Fruit fly (Drosophila melanogaster): ENCODE results near the gene CG31635.

The CG31635 gene

dm6 chr2L:6663562-6664051 is 14.7 kb upstream of the CG31635 start, which contains the start of the genes CG13771, CG34310 and cup (continued):
- TF ChIP-seq CG31224 (GFP tag; IDR thresholded peaks at IDR 0.05) (no peak), org-1 (GFP tag; optimal IDR thresholded peaks at IDR 0.05) (no peak), CG11504 (tag; optimal IDR thresholded peaks at IDR 0.05) (no peak), nau (GFP tag; optimal IDR thresholded peaks at IDR 0.05) (no peak), kni (GFP tag; optimal IDR thresholded peaks at IDR 0.05) (no peak), CG34422 (GFP tag; IDR thresholded peaks at IDR 0.05) (no peak), jumu (GFP tag; optimal IDR thresholded peaks at IDR 0.05) (no peak), peb (GFP tag; IDR thresholded peaks at IDR 0.05) (no peak), CG3995 (GFP tag; optimal IDR thresholded peaks at IDR 0.05) (peak; percentile 26), lab (GFP tag; optimal IDR thresholded peaks at IDR 0.05) (no peak), stwl (tag; optimal IDR thresholded peaks at IDR 0.05) (peak; percentile 74), CG7786 (GFP tag; optimal IDR thresholded peaks at IDR 0.05) (no peak), Dbx (GFP tag; IDR thresholded peaks at IDR 0.05) (no peak), ken (GFP tag; IDR thresholded peaks at IDR 0.05) (no peak), CG6683 (GFP tag; optimal IDR thresholded peaks at IDR 0.05) (no peak), CG16863 (GFP tag; optimal IDR thresholded peaks at IDR 0.05) (no peak), CG2116 (GFP tag; optimal IDR thresholded peaks at IDR 0.05) (no peak), CG30431 (GFP tag; optimal IDR thresholded peaks at IDR 0.05) (no peak), gcm (GFP tag; optimal IDR thresholded peaks at IDR 0.05) (no peak), CG4404 (GFP tag; IDR thresholded peaks at IDR 0.05) (no peak), phol (tag; optimal IDR thresholded peaks at IDR 0.05) (peak; percentile 84), CG10267 (tag; optimal IDR thresholded peaks at IDR 0.05) (peak; percentile 81), Atf-2 (GFP tag; optimal IDR thresholded peaks at IDR 0.05) (no peak), CG9727 (GFP tag; optimal IDR thresholded peaks at IDR 0.05) (no peak), Vsx1 (GFP tag; optimal IDR thresholded peaks at IDR 0.05) (no peak), gt (GFP tag; IDR thresholded peaks at IDR 0.05) (no peak), Eip74EF (GFP tag; optimal IDR thresholded peaks at IDR 0.05) (no peak), crp (GFP tag; optimal IDR thresholded peaks at IDR 0.05) (no peak), Pdp1 (GFP tag; optimal IDR thresholded peaks at IDR 0.05) (peak in 1 of 2 experiments; percentile 60), row (GFP tag; IDR thresholded peaks at IDR 0.05) (no peak), pzg (GFP tag; optimal IDR thresholded peaks at IDR 0.05) (peak; percentile 9), Hsf (GFP tag; optimal IDR thresholded peaks at IDR 0.05) (no peak), CG43689 (GFP tag; IDR thresholded peaks at IDR 0.05) (no peak), Awh (GFP tag; IDR thresholded peaks at IDR 0.05) (0 out of 2 replicates have a peak, but pooled peaks have one; percentile 9), Fer2 (tag; optimal IDR thresholded peaks at IDR 0.05) (no peak), Myb (GFP tag; optimal IDR thresholded peaks at IDR 0.05) (peak; percentile 60), eve (GFP tag; optimal IDR thresholded peaks at IDR 0.05) (no peak), ems (GFP tag; optimal IDR thresholded peaks at IDR 0.05) (no peak), D19A (tag; optimal IDR thresholded peaks at IDR 0.05) (no peak), sc (optimal IDR thresholded peaks at IDR 0.05) (no peak), sc (GFP tag; optimal IDR thresholded peaks at IDR 0.05) (no peak), Ada2b (GFP tag; IDR thresholded peaks at IDR 0.05) (no peak), Ptx1 (GFP tag; IDR thresholded peaks at IDR 0.05) (no peak), gsb (GFP tag; IDR thresholded peaks at IDR 0.05) (no peak)

Data from whole organism, embryonic.